Worm (Caenorhabditis elegans): Measurements from ENCODE around the gene alh-2.

- no peak for TF ChIP-seq W03F9.2 (tag; optimal IDR thresholded peaks at IDR 0.05)
- TF ChIP-seq dao-5 (tag; optimal IDR thresholded peaks at IDR 0.05) = no peak
These were observed 8.1 kb upstream of the alh-2 start, which contains the start of gene str-222 for ce11 chrV:1635859-1636258.
